Fruit fly (Drosophila melanogaster): Measurements from ENCODE around the gene Myc.

Myc gene

DNA sequence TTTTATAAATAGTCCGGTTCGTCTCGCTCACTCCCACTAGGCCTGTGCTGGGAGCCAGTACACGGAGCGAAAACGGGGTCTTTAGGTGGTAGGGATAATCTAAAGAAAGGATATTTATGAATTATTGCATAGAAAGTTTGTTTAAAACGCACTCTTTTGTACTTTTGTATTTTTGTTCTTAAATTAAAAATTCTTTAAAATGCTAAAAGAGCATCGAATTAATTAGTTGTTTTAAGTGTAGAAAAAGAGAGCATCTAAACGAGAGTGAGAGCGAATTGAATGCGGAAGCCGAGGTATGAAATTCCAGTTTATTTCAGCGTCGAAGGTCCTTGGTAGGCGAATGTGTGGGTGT is 54.6 kb downstream of the Myc start (continued):
- TF ChIP-seq CG1233 (GFP tag; optimal IDR thresholded peaks at IDR 0.05) (no peak), CG17912 (GFP tag; optimal IDR thresholded peaks at IDR 0.05) (no peak), CG7963 (GFP tag; IDR thresholded peaks at IDR 0.05; ENCODE audit: partially characterized antibody) (no peak), CG9215 (GFP tag; IDR thresholded peaks at IDR 0.05) (0 out of 2 replicates have a peak, but pooled peaks have one; percentile 29), Trl (optimal IDR thresholded peaks at IDR 0.05) (no peak), Trl (GFP tag; optimal IDR thresholded peaks at IDR 0.05) (peak; percentile 68), fd96Cb (tag; optimal IDR thresholded peaks at IDR 0.05) (peak; percentile 66), ranshi (GFP tag; IDR thresholded peaks at IDR 0.05) (peak; percentile 60), Hey (tag; optimal IDR thresholded peaks at IDR 0.05) (no peak), dati (GFP tag; IDR thresholded peaks at IDR 0.05) (no peak), Deaf1 (tag; optimal IDR thresholded peaks at IDR 0.05) (no peak), CG16815 (GFP tag; optimal IDR thresholded peaks at IDR 0.05) (peak; percentile 87), stc (GFP tag; IDR thresholded peaks at IDR 0.05) (peak; percentile 56; the same call in 1 of the 2 replicates), crol (GFP tag; IDR thresholded peaks at IDR 0.05) (no peak), Dfd (GFP tag; optimal IDR thresholded peaks at IDR 0.05) (no peak), onecut (GFP tag; IDR thresholded peaks at IDR 0.05) (peak; percentile 16; the same call in 1 of the 2 replicates), nom (GFP tag; optimal IDR thresholded peaks at IDR 0.05) (peak; percentile 74), Eip74EF (GFP tag; optimal IDR thresholded peaks at IDR 0.05) (peak in 1 of 2 experiments; percentile 10), HHEX (GFP tag; optimal IDR thresholded peaks at IDR 0.05) (peak; percentile 7), CG15696 (tag; optimal IDR thresholded peaks at IDR 0.05) (peak; percentile 80), CG17186 (GFP tag; optimal IDR thresholded peaks at IDR 0.05) (no peak), CG31388 (GFP tag; optimal IDR thresholded peaks at IDR 0.05) (no peak), ab (GFP tag; optimal IDR thresholded peaks at IDR 0.05) (peak; percentile 39), Lim3 (GFP tag; IDR thresholded peaks at IDR 0.05) (no peak), MBD-R2 (GFP tag; IDR thresholded peaks at IDR 0.05) (peak; percentile 12; the same call in 1 of the 2 replicates), bigmax (GFP tag; optimal IDR thresholded peaks at IDR 0.05) (no peak), Sry-β (GFP tag; optimal IDR thresholded peaks at IDR 0.05) (no peak), Sin3A (optimal IDR thresholded peaks at IDR 0.05) (no peak), jigr1 (GFP tag; IDR thresholded peaks at IDR 0.05) (no peak), CG13894 (tag; optimal IDR thresholded peaks at IDR 0.05) (no peak), TFAM (GFP tag; optimal IDR thresholded peaks at IDR 0.05) (no peak), Side (GFP tag; optimal IDR thresholded peaks at IDR 0.05) (peak; percentile 67), stwl (tag; optimal IDR thresholded peaks at IDR 0.05) (peak; percentile 26), run (tag; optimal IDR thresholded peaks at IDR 0.05) (no peak), gcm2 (GFP tag; optimal IDR thresholded peaks at IDR 0.05) (peak; percentile 58), danr (GFP tag; IDR thresholded peaks at IDR 0.05) (peak; percentile 46), tgo (GFP tag; IDR thresholded peaks at IDR 0.05) (peak; percentile 28; the same call in 1 of the 3 replicates), vvl (GFP tag; IDR thresholded peaks at IDR 0.05) (peak; percentile 76), CG17361 (GFP tag; IDR thresholded peaks at IDR 0.05) (peak; percentile 56), Dip2 (GFP tag; IDR thresholded peaks at IDR 0.05) (no peak), Myb (GFP tag; optimal IDR thresholded peaks at IDR 0.05) (peak; percentile 51), CG6791 (GFP tag; IDR thresholded peaks at IDR 0.05; ENCODE audit: partially characterized antibody) (no peak), cwo (GFP tag; optimal IDR thresholded peaks at IDR 0.05) (no peak), CG32532 (GFP tag; IDR thresholded peaks at IDR 0.05) (peak; percentile 66), hth (optimal IDR thresholded peaks at IDR 0.05) (no peak), sug (tag; optimal IDR thresholded peaks at IDR 0.05) (no peak), maf-S (GFP tag; optimal IDR thresholded peaks at IDR 0.05) (peak; percentile 80), CG13296 (GFP tag; optimal IDR thresholded peaks at IDR 0.05) (no peak), Chrac-16 (GFP tag; optimal IDR thresholded peaks at IDR 0.05) (peak; percentile 89), wek (GFP tag; optimal IDR thresholded peaks at IDR 0.05) (peak; percentile 11), CG13424 (tag; optimal IDR thresholded peaks at IDR 0.05) (peak; percentile 29), CG2120 (GFP tag; optimal IDR thresholded peaks at IDR 0.05) (peak; percentile 66)
